Worm (Caenorhabditis elegans) whole organism, L3 larva: ENCODE data around the gene col-146.

Experiments
- ama-1 ChIP-seq: fragments of 150-350 bp; optimal IDR thresholded peaks from 2 replicates; lab custom pipeline; 2018
- egl-27 ChIP-seq: sonication (generic microtip); optimal IDR thresholded peaks from 4 replicates; lab custom pipeline; 2017; ENCODE audit warnings: missing biosample characterization, missing genetic modification reagents, missing genetic modification characterization
- elt-1 ChIP-seq: fragments of 150-350 bp; optimal IDR thresholded peaks from 2 replicates; lab custom pipeline; 2014; ENCODE audit warnings: missing biosample characterization, missing genetic modification characterization
- eor-1 ChIP-seq, 2 experiments: fragments of 150-350 bp; optimal IDR thresholded peaks; 2 replicates each; lab custom pipeline; 2014 to 2018; ENCODE audit warnings: missing biosample characterization in 2 of 2, missing genetic modification characterization in 2 of 2
- lin-15B ChIP-seq: fragments of 150-350 bp; optimal IDR thresholded peaks from 2 replicates; lab custom pipeline; 2014; ENCODE audit warnings: missing biosample characterization, missing genetic modification characterization
- lin-39 ChIP-seq: fragments of 150-350 bp; optimal IDR thresholded peaks from 2 replicates; lab custom pipeline; 2018; ENCODE audit warnings: missing biosample characterization, missing genetic modification reagents, missing genetic modification characterization
- mdl-1 ChIP-seq: fragments of 150-350 bp; optimal IDR thresholded peaks from 2 replicates; lab custom pipeline; 2014; ENCODE audit warnings: missing biosample characterization, missing genetic modification characterization
- nhr-25 ChIP-seq: sonication (generic microtip); optimal IDR thresholded peaks from 2 replicates; lab custom pipeline; 2017; ENCODE audit warnings: missing biosample characterization, missing genetic modification characterization
- nhr-76 ChIP-seq: fragments of 150-350 bp; sonication (generic microtip); optimal IDR thresholded peaks from 5 replicates; lab custom pipeline; 2014; ENCODE audit warnings: missing biosample characterization, missing genetic modification characterization
- nhr-77 ChIP-seq: fragments of 150-350 bp; optimal IDR thresholded peaks from 2 replicates; lab custom pipeline; 2014; ENCODE audit warnings: missing biosample characterization, missing genetic modification characterization
- skn-1 ChIP-seq: fragments of 150-350 bp; optimal IDR thresholded peaks from 2 replicates; lab custom pipeline; 2014; ENCODE audit warnings: missing biosample characterization, missing genetic modification characterization
- snpc-4 ChIP-seq: fragments of 150-350 bp; optimal IDR thresholded peaks from 2 replicates; lab custom pipeline; 2014; ENCODE audit warnings: missing biosample characterization, missing genetic modification characterization
- ztf-11 ChIP-seq: fragments of 150-350 bp; optimal IDR thresholded peaks from 2 replicates; lab custom pipeline; 2014; ENCODE audit warnings: missing biosample characterization, missing genetic modification characterization

DNA sequence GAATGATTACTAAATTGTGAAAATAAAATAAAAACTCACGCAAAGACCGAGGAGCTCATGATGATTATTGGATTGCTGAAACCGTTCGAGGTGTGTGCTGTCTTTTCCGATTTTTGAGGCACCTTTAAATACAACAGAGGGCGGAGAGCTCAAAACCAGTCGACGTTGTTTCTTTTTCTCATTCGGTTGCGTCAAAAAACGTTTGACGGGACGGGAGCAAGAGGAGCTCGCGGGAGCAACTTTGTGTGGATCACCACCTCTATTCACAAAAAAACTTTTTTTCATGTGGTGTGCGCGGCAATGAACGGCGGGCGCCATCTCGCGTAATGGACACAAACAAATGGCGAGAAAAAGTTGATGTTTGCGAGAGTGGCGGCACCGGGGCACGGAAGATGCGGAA is 629 bp upstream of the col-146 start, which contains the start of gene idpc-3:
- TF ChIP-seq mdl-1 (tag; lab: Kevin White, UChicago), result no peak
- no peak for TF ChIP-seq snpc-4 (tag; lab: Kevin White, UChicago)
- no peak for TF ChIP-seq ztf-11 (tag; lab: Kevin White, UChicago)
- TF ChIP-seq ama-1 (lab: Kevin White, UChicago), result no peak
- TF ChIP-seq elt-1 (tag; lab: Kevin White, UChicago), result no peak
- no peak for TF ChIP-seq egl-27
- TF ChIP-seq lin-15B (tag; lab: Kevin White, UChicago), result no peak
- no peak for TF ChIP-seq nhr-25 (tag; lab: Kevin White, UChicago)
- TF ChIP-seq nhr-77, result no peak
- no peak for TF ChIP-seq nhr-76 (tag; lab: Kevin White, UChicago)
- TF ChIP-seq lin-39 (tag; lab: Kevin White, UChicago), result no peak
- TF ChIP-seq skn-1, result no peak
- no peak for TF ChIP-seq eor-1 (tag; optimal IDR thresholded peaks at IDR 0.05; lab: Kevin White, UChicago)
